Worm (Caenorhabditis elegans) whole organism, L4 larva: Measurements from ENCODE around the gene spp-16.
A peak's percentile ranks its signal among the peaks of the same experiment; 100 is the strongest.

Source experiments
- D1046.2 ChIP-seq: fragments of 200-800 bp; sonication (Bioruptor generic); IDR thresholded peaks from 2 replicates; pipeline ENCODE4 v1.3.6; 2022; ENCODE audit warnings: missing genetic modification characterization, missing compliant biosample characterization
- F26F4.8 ChIP-seq: fragments of 200-800 bp; sonication (Bioruptor generic); conservative IDR thresholded peaks from 2 replicates; pipeline ENCODE4 v1.3.6; 2022; ENCODE audit warnings: missing genetic modification characterization, missing compliant biosample characterization
- R02D3.7 ChIP-seq: fragments of 150-350 bp; sonication (generic microtip); optimal IDR thresholded peaks from 3 replicates; lab custom pipeline; 2014; ENCODE audit warnings: missing biosample characterization, missing genetic modification characterization
- T20F7.1 ChIP-seq: fragments of 200-800 bp; sonication (Bioruptor generic); optimal IDR thresholded peaks from 2 replicates; lab custom pipeline; 2018; ENCODE audit warnings: mild to moderate bottlenecking, missing genetic modification characterization, missing compliant biosample characterization
- T26A8.4 ChIP-seq: fragments of 200-800 bp; sonication (Bioruptor generic); IDR thresholded peaks from 2 replicates; pipeline ENCODE4 v1.3.6; 2022; ENCODE audit warnings: missing genetic modification characterization, missing compliant biosample characterization
- Y105C5A.15 ChIP-seq: fragments of 200-800 bp; sonication (Bioruptor generic); IDR thresholded peaks from 2 replicates; pipeline ENCODE4 v1.3.6; 2022; ENCODE audit warnings: missing genetic modification characterization, missing compliant biosample characterization
- Y48G9A.11 ChIP-seq: fragments of 200-800 bp; sonication (Bioruptor generic); IDR thresholded peaks from 2 replicates; pipeline ENCODE4 v1.3.6; 2022; ENCODE audit warnings: missing genetic modification reagents, missing genetic modification characterization, missing compliant biosample characterization
- Y75B8A.6 ChIP-seq: fragments of 200-800 bp; sonication (Bioruptor generic); IDR thresholded peaks from 2 replicates; pipeline ENCODE4 v1.3.6; 2022; ENCODE audit warnings: missing genetic modification reagents, missing genetic modification characterization, missing compliant biosample characterization
- ZK337.2 ChIP-seq: fragments of 200-800 bp; sonication (Bioruptor generic); IDR thresholded peaks from 2 replicates; pipeline ENCODE4 v1.3.6; 2022; ENCODE audit warnings: missing genetic modification reagents, missing genetic modification characterization, missing compliant biosample characterization
- ceh-44 ChIP-seq: fragments of 200-800 bp; sonication (Bioruptor generic); IDR thresholded peaks from 2 replicates; pipeline ENCODE4 v1.3.6; 2022; ENCODE audit warnings: missing genetic modification reagents, missing genetic modification characterization, missing compliant biosample characterization
- ces-1 ChIP-seq: fragments of 150-350 bp; sonication (generic microtip); optimal IDR thresholded peaks from 4 replicates; lab custom pipeline; 2014; ENCODE audit warnings: missing biosample characterization, missing genetic modification reagents, missing genetic modification characterization
- cey-2 ChIP-seq: sonication (generic microtip); optimal IDR thresholded peaks from 3 replicates; lab custom pipeline; 2017; ENCODE audit warnings: missing genetic modification characterization, mild to moderate bottlenecking, missing compliant biosample characterization, antibody characterized with exemption, borderline replicate concordance; ENCODE audit not compliant: insufficient read depth
- daf-12 ChIP-seq: fragments of 150-350 bp; optimal IDR thresholded peaks from 2 replicates; lab custom pipeline; 2014; ENCODE audit warnings: missing biosample characterization, missing genetic modification reagents, missing genetic modification characterization
- daf-16 ChIP-seq, 3 experiments: sonication (generic microtip); optimal IDR thresholded peaks; 2 replicates each; lab custom pipeline; 2016 to 2017; ENCODE audit warnings: missing genetic modification characterization in 3 of 3, missing genetic modification reagents in 3 of 3, mild to moderate bottlenecking in 2 of 3, missing compliant biosample characterization in 2 of 3, missing biosample characterization in 1 of 3, moderate library complexity in 1 of 3
- daf-19 ChIP-seq: fragments of 200-800 bp; sonication (Bioruptor generic); conservative IDR thresholded peaks from 2 replicates; pipeline ENCODE4 v1.3.6; 2022; ENCODE audit warnings: missing genetic modification characterization, missing compliant biosample characterization
- dmd-6 ChIP-seq: fragments of 200-800 bp; sonication (Bioruptor generic); IDR thresholded peaks from 2 replicates; pipeline ENCODE4 v1.3.6; 2022; ENCODE audit warnings: missing genetic modification reagents, missing genetic modification characterization, missing compliant biosample characterization
- dmd-8 ChIP-seq: fragments of 200-800 bp; sonication (Bioruptor generic); IDR thresholded peaks from 2 replicates; pipeline ENCODE4 v1.3.6; 2022; ENCODE audit warnings: missing genetic modification characterization, missing compliant biosample characterization
- dpl-1 ChIP-seq: fragments of 150-350 bp; optimal IDR thresholded peaks from 2 replicates; lab custom pipeline; 2014; ENCODE audit warnings: missing biosample characterization, missing genetic modification reagents, missing genetic modification characterization
- dve-1 ChIP-seq: sonication (generic microtip); optimal IDR thresholded peaks from 2 replicates; lab custom pipeline; 2017; ENCODE audit warnings: antibody characterized with exemption, mild to moderate bottlenecking, missing genetic modification characterization, missing compliant biosample characterization; ENCODE audit not compliant: insufficient read depth
- egl-27 ChIP-seq: sonication (generic microtip); optimal IDR thresholded peaks from 3 replicates; lab custom pipeline; 2017; ENCODE audit warnings: missing biosample characterization, missing genetic modification reagents, missing genetic modification characterization
- egl-43 ChIP-seq: fragments of 200-800 bp; sonication (Bioruptor generic); IDR thresholded peaks from 2 replicates; pipeline ENCODE4 v1.3.6; 2022; ENCODE audit warnings: missing genetic modification reagents, missing genetic modification characterization, missing compliant biosample characterization
- fkh-10 ChIP-seq: fragments of 150-350 bp; optimal IDR thresholded peaks from 2 replicates; lab custom pipeline; 2014; ENCODE audit warnings: missing biosample characterization, missing genetic modification reagents, missing genetic modification characterization
- fos-1 ChIP-seq: fragments of 150-350 bp; optimal IDR thresholded peaks from 2 replicates; lab custom pipeline; 2014; ENCODE audit warnings: missing biosample characterization, missing genetic modification characterization
- gei-8 ChIP-seq: fragments of 200-800 bp; sonication (Bioruptor generic); optimal IDR thresholded peaks from 2 replicates; lab custom pipeline; 2018; ENCODE audit warnings: mild to moderate bottlenecking, missing genetic modification characterization, missing compliant biosample characterization
- hlh-11 ChIP-seq: fragments of 200-800 bp; sonication (Bioruptor generic); optimal IDR thresholded peaks from 2 replicates; lab custom pipeline; 2018; ENCODE audit warnings: mild to moderate bottlenecking, missing genetic modification characterization, missing compliant biosample characterization
- hlh-30 ChIP-seq: sonication (generic microtip); optimal IDR thresholded peaks from 2 replicates; lab custom pipeline; 2017; ENCODE audit warnings: antibody characterized with exemption, mild to moderate bottlenecking, missing genetic modification characterization, missing compliant biosample characterization; ENCODE audit not compliant: insufficient read depth
- jun-1 ChIP-seq: fragments of 150-350 bp; optimal IDR thresholded peaks from 2 replicates; lab custom pipeline; 2014; ENCODE audit warnings: missing biosample characterization, missing genetic modification reagents, missing genetic modification characterization
- lin-29 ChIP-seq: fragments of 200-800 bp; sonication (Bioruptor generic); IDR thresholded peaks from 2 replicates; pipeline ENCODE4 v1.3.6; 2022; ENCODE audit warnings: missing genetic modification reagents, missing genetic modification characterization, missing compliant biosample characterization
- lsy-2 ChIP-seq, 2 experiments: fragments of 150-350 bp in 1 of 2; sonication (generic microtip) in 1 of 2; optimal IDR thresholded peaks; 2 replicates each; lab custom pipeline; 2014 to 2017; ENCODE audit warnings: missing biosample characterization in 2 of 2, missing genetic modification characterization in 2 of 2
- madf-5 ChIP-seq, 2 experiments: fragments of 200-800 bp; sonication (Bioruptor generic); IDR thresholded peaks; 2 replicates each; pipeline ENCODE4 v1.3.6; 2022; ENCODE audit warnings: missing compliant biosample characterization in 2 of 2, missing genetic modification characterization in 2 of 2
- mdl-1 ChIP-seq, 2 experiments: fragments of 150-350 bp in 1 of 2; sonication (generic microtip) in 1 of 2; optimal IDR thresholded peaks; 2 replicates each; lab custom pipeline; 2014 to 2017; ENCODE audit warnings: missing biosample characterization in 2 of 2, missing genetic modification characterization in 2 of 2
- mxl-2 ChIP-seq: fragments of 200-800 bp; sonication (Bioruptor generic); conservative IDR thresholded peaks from 2 replicates; pipeline ENCODE4 v1.3.6; 2022; ENCODE audit warnings: missing genetic modification reagents, missing genetic modification characterization, missing compliant biosample characterization
- mxl-3 ChIP-seq: fragments of 200-800 bp; sonication (Bioruptor generic); optimal IDR thresholded peaks from 2 replicates; lab custom pipeline; 2018; ENCODE audit warnings: mild to moderate bottlenecking, missing genetic modification characterization, missing compliant biosample characterization
- nhr-111 ChIP-seq: fragments of 200-800 bp; sonication (Bioruptor generic); optimal IDR thresholded peaks from 2 replicates; lab custom pipeline; 2018; ENCODE audit warnings: mild to moderate bottlenecking, missing genetic modification characterization, missing compliant biosample characterization
- nhr-237 ChIP-seq: sonication (generic microtip); optimal IDR thresholded peaks from 2 replicates; lab custom pipeline; 2017; ENCODE audit warnings: missing biosample characterization, missing genetic modification characterization
- nhr-28 ChIP-seq: fragments of 150-350 bp; optimal IDR thresholded peaks from 2 replicates; lab custom pipeline; 2014; ENCODE audit warnings: missing biosample characterization, missing genetic modification characterization
- pha-4 ChIP-seq, 2 experiments: fragments of 150-350 bp in 1 of 2; fragments of 200-800 bp in 1 of 2; sonication (Bioruptor generic) in 1 of 2; IDR thresholded peaks in 1 of 2; optimal IDR thresholded peaks in 1 of 2; 2 replicates each; pipeline versions ENCODE4 v1.3.6 to Lab custom; 2014 to 2022; ENCODE audit warnings: missing genetic modification characterization in 2 of 2, missing genetic modification reagents in 2 of 2, missing biosample characterization in 1 of 2, missing compliant biosample characterization in 1 of 2
- php-3 ChIP-seq: fragments of 200-800 bp; sonication (Bioruptor generic); IDR thresholded peaks from 2 replicates; pipeline ENCODE4 v1.3.6; 2022; ENCODE audit warnings: missing genetic modification reagents, missing genetic modification characterization, missing compliant biosample characterization
- saeg-2 ChIP-seq: fragments of 200-800 bp; sonication (Bioruptor generic); IDR thresholded peaks from 2 replicates; pipeline ENCODE4 v1.3.6; 2022; ENCODE audit warnings: missing genetic modification reagents, missing genetic modification characterization, missing compliant biosample characterization
- sdz-12 ChIP-seq: fragments of 200-800 bp; sonication (Bioruptor generic); optimal IDR thresholded peaks from 2 replicates; lab custom pipeline; 2018; ENCODE audit warnings: mild to moderate bottlenecking, missing genetic modification characterization, missing compliant biosample characterization
- skn-1 ChIP-seq: fragments of 150-350 bp; optimal IDR thresholded peaks from 2 replicates; lab custom pipeline; 2014; ENCODE audit warnings: missing biosample characterization, missing genetic modification characterization
- snpc-4 ChIP-seq: fragments of 150-350 bp; optimal IDR thresholded peaks from 2 replicates; lab custom pipeline; 2014; ENCODE audit warnings: missing biosample characterization, missing genetic modification characterization
- unc-130 ChIP-seq: sonication (generic microtip); optimal IDR thresholded peaks from 2 replicates; lab custom pipeline; 2016; ENCODE audit warnings: missing genetic modification reagents, missing genetic modification characterization, missing compliant biosample characterization
- unc-62 ChIP-seq, 3 experiments: fragments of 150-350 bp in 1 of 3; sonication (generic microtip); optimal IDR thresholded peaks in 2 of 3; peaks in 1 of 3; 1 replicate in 1 of 3; 2 replicates in 2 of 3; lab custom pipeline; 2014 to 2017; ENCODE audit warnings: missing biosample characterization in 3 of 3, missing genetic modification characterization in 3 of 3, missing genetic modification reagents in 3 of 3, missing genotype in 1 of 3

The spp-16 gene

DNA sequence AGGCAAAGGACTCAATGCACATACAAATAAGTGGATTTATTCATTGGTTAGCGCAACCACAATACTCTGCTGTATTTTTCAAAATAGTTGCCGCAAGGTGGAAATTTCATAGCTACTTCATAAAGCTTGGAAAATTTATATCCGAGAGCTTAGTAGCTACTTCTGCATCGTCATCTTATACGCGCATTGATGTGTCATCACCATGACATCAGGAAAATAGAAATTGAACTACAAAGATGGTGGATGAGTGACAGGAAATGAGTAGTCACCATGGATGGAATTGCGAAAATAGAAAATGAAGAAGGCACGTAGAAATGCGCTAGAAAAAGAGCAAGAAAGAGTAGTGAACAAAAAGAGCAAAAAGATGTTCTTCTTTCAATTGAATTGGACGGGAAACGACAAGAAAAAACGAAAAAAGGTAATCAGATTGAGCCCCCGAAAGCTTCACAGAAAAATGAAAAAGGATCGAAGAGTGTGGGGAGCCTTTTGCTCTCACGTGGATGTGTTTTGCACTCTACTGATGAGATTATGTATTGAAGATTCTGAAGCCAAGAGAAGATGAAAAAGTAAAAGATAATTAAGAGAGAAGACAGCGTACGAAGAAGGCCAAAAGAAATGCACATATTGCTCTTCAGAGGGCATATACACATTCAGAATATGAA, 26.0 kb downstream of the spp-16 start (continued):
- TF ChIP-seq dmd-8 (GFP tag; lab: Robert Waterston, UW) (no peak), unc-130 (GFP tag; lab: Kevin White, UChicago) (no peak), lsy-2 (tag; optimal IDR thresholded peaks at IDR 0.05; lab: Kevin White, UChicago) (peak in 1 of 2 experiments; percentile 44), fkh-10 (GFP tag; lab: Kevin White, UChicago) (peak; percentile 74), ces-1 (GFP tag; lab: Kevin White, UChicago) (peak; percentile 92), dmd-6 (GFP tag; lab: Robert Waterston, UW) (no peak), T20F7.1 (GFP tag; lab: Kevin White, UChicago) (no peak), egl-43 (GFP tag; lab: Robert Waterston, UW) (no peak), daf-12 (no peak), jun-1 (no peak), nhr-28 (tag; lab: Kevin White, UChicago) (no peak), php-3 (GFP tag; lab: Robert Waterston, UW) (no peak), unc-62 (GFP tag; optimal IDR thresholded peaks at IDR 0.05 in 1 of 2; lab: Kevin White, UChicago) (peak in 1 of 2 experiments; percentile 90), unc-62 (tag; optimal IDR thresholded peaks at IDR 0.05; lab: Kevin White, UChicago) (no peak), skn-1 (no peak), madf-5 (GFP tag; IDR thresholded peaks at IDR 0.05; lab: Robert Waterston, UW) (no peak), fos-1 (no peak), Y105C5A.15 (GFP tag; lab: Robert Waterston, UW) (no peak), egl-27 (tag; lab: Kevin White, UChicago) (no peak), daf-16 (GFP tag; optimal IDR thresholded peaks at IDR 0.05; lab: Kevin White, UChicago) (no peak), daf-16 (tag; optimal IDR thresholded peaks at IDR 0.05; lab: Kevin White, UChicago) (no peak), daf-19 (GFP tag; lab: Robert Waterston, UW) (no peak), dpl-1 (GFP tag; lab: Kevin White, UChicago) (no peak), ZK337.2 (GFP tag; lab: Robert Waterston, UW) (no peak), dve-1 (no peak), nhr-237 (no peak), nhr-111 (GFP tag; lab: Kevin White, UChicago) (no peak)
- TF ChIP-seq, all 104 proteins: peak for 7

DNA sequence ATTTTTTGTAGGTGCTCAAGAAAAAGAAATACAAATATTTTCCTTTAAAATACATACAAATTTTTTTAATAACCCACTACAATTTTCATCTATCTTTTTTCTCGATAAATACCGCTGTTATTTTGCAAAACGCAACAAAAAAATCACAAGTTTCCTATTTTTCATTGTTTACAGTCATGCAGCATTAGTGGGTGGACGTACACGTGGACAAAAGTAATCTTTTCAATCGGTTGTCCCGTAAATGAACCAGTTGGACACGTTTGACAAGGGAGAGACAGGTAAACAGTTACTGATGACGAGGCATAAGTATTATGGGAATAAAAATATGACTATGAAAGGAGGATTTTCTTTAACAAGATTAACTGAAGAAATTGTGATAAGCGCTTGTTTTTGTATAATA, 27.9 kb downstream of the spp-16 start:
- TF ChIP-seq hlh-30 (tag; lab: Kevin White, UChicago) (peak; percentile 39), snpc-4 (tag; lab: Kevin White, UChicago) (no peak), F26F4.8 (GFP tag; lab: Robert Waterston, UW) (no peak), Y75B8A.6 (no peak), mxl-2 (no peak), daf-16 (GFP tag; optimal IDR thresholded peaks at IDR 0.05; lab: Kevin White, UChicago) (no peak), daf-16 (tag; optimal IDR thresholded peaks at IDR 0.05; lab: Kevin White, UChicago) (peak; percentile 0), R02D3.7 (tag; lab: Kevin White, UChicago) (no peak), sdz-12 (GFP tag; lab: Kevin White, UChicago) (no peak), cey-2 (tag; lab: Kevin White, UChicago) (no peak), unc-62 (GFP tag; optimal IDR thresholded peaks at IDR 0.05 in 1 of 2; lab: Kevin White, UChicago) (peak in 1 of 2 experiments; percentile 76), unc-62 (tag; optimal IDR thresholded peaks at IDR 0.05; lab: Kevin White, UChicago) (no peak), Y48G9A.11 (no peak), mdl-1 (tag; optimal IDR thresholded peaks at IDR 0.05; lab: Kevin White, UChicago) (peak in 1 of 2 experiments; percentile 18), Y105C5A.15 (GFP tag; lab: Robert Waterston, UW) (no peak)
- TF ChIP-seq, all 104 proteins: peak for 4

DNA sequence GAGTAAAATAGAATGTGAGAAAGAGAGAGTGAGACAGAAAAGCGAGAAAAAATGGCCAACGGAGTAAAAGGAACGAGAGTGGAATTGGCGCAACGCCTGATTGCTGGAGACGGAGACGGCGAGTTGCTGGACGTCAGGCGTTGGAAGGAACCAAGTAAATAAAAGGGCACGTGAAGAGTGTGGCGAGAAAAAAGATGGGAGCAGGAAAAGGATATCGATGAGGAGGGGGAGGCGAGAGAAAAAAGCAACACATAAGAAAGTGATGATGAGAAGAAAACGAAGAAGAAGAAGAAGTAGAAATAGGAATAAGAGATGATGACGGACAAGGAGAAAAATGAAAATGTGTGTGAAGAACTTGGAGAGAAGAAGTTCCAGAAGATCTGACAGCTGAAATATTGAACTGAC, 29.6 kb downstream of the spp-16 start:
- TF ChIP-seq daf-12, result no peak
- peak; percentile 90 for TF ChIP-seq nhr-28 (tag; lab: Kevin White, UChicago)
- peak; percentile 62 for TF ChIP-seq mxl-3 (GFP tag; lab: Kevin White, UChicago)
- TF ChIP-seq snpc-4 (tag; lab: Kevin White, UChicago), result no peak
- TF ChIP-seq pha-4 (GFP tag; IDR thresholded peaks at IDR 0.05; lab: Robert Waterston, UW), result no peak
- peak; percentile 26 for TF ChIP-seq pha-4 (tag; optimal IDR thresholded peaks at IDR 0.05; lab: Kevin White, UChicago)
- TF ChIP-seq ceh-44 (GFP tag; lab: Robert Waterston, UW), result no peak
- peak; percentile 76 to 79 for TF ChIP-seq lsy-2 (tag; optimal IDR thresholded peaks at IDR 0.05; lab: Kevin White, UChicago)
- TF ChIP-seq lin-29 (GFP tag; lab: Robert Waterston, UW), result no peak
- TF ChIP-seq gei-8 (GFP tag; lab: Kevin White, UChicago), result peak; percentile 47
- no peak for TF ChIP-seq D1046.2 (GFP tag; lab: Robert Waterston, UW)
- TF ChIP-seq unc-130 (GFP tag; lab: Kevin White, UChicago), result no peak
- no peak for TF ChIP-seq T26A8.4 (GFP tag; lab: Robert Waterston, UW)
- peak; percentile 93 for TF ChIP-seq hlh-11
- TF ChIP-seq php-3 (GFP tag; lab: Robert Waterston, UW), result no peak
- TF ChIP-seq saeg-2 (GFP tag; lab: Robert Waterston, UW), result no peak
